Fruit fly (Drosophila melanogaster) whole organism, wandering third instar larva: Measurements from ENCODE around the gene CG3040.

ENCODE experiments used
- Abd-B ChIP-seq: fragments of >200 bp; optimal IDR thresholded peaks from 2 replicates; lab custom pipeline; 2017; ENCODE audit warnings: missing biosample characterization, missing genetic modification characterization
- CG32264 ChIP-seq: fragments of 200-800 bp; sonication (Bioruptor generic); optimal IDR thresholded peaks from 2 replicates; lab custom pipeline; 2016; ENCODE audit warnings: missing biosample characterization, missing genetic modification characterization
- CG9705 ChIP-seq: fragments of 200-800 bp; sonication (Bioruptor generic); optimal IDR thresholded peaks from 2 replicates; lab custom pipeline; 2018; ENCODE audit warnings: missing biosample characterization, mild to moderate bottlenecking, missing genetic modification characterization
- CrebA ChIP-seq: fragments of 200-800 bp; sonication (Bioruptor generic); optimal IDR thresholded peaks from 2 replicates; lab custom pipeline; 2016; ENCODE audit warnings: missing biosample characterization, mild to moderate bottlenecking, missing genetic modification characterization, borderline replicate concordance
- Dfd ChIP-seq: fragments of >200 bp; optimal IDR thresholded peaks from 2 replicates; lab custom pipeline; 2017; ENCODE audit warnings: missing biosample characterization, missing genetic modification characterization
- Dif ChIP-seq: fragments of 200-275, 200-300 bp; sonication (Bioruptor generic); optimal IDR thresholded peaks from 2 replicates; lab custom pipeline; 2018; ENCODE audit warnings: missing biosample characterization, missing genetic modification characterization; ENCODE audit not compliant: partially characterized antibody
- Hnf4 ChIP-seq: fragments of 200-800 bp; sonication (Bioruptor generic); optimal IDR thresholded peaks from 2 replicates; lab custom pipeline; 2016; ENCODE audit warnings: missing biosample characterization, mild to moderate bottlenecking, missing genetic modification characterization
- Hr83 ChIP-seq: fragments of 200-300 bp; sonication (Bioruptor generic); optimal IDR thresholded peaks from 2 replicates; lab custom pipeline; 2016; ENCODE audit warnings: missing biosample characterization, mild to moderate bottlenecking, missing genetic modification characterization, moderate library complexity; ENCODE audit not compliant: poor library complexity, severe bottlenecking
- Jra ChIP-seq: sonication (Bioruptor generic); optimal IDR thresholded peaks from 2 replicates; lab custom pipeline; 2016; ENCODE audit warnings: missing biosample characterization, missing genetic modification characterization
- Mio ChIP-seq: sonication (Bioruptor generic); optimal IDR thresholded peaks from 2 replicates; lab custom pipeline; 2016; ENCODE audit warnings: missing biosample characterization, missing genetic modification characterization
- N ChIP-seq: fragments of >200 bp; optimal IDR thresholded peaks from 2 replicates; lab custom pipeline; 2018; ENCODE audit warnings: missing biosample characterization, missing external identifiers, missing genetic modification characterization
- OdsH ChIP-seq: fragments of 200-800 bp; sonication (Bioruptor generic); optimal IDR thresholded peaks from 2 replicates; lab custom pipeline; 2016; ENCODE audit warnings: missing biosample characterization, mild to moderate bottlenecking, missing genetic modification characterization
- Rel ChIP-seq, 2 experiments: fragments of 200-800 bp; sonication (Bioruptor generic) in 1 of 2; optimal IDR thresholded peaks; 2 replicates in 1 of 2; 3 replicates in 1 of 2; lab custom pipeline; 2016 to 2019; ENCODE audit warnings: mild to moderate bottlenecking in 2 of 2, missing biosample characterization in 2 of 2, missing genetic modification characterization in 2 of 2, moderate library complexity in 1 of 2
- Sp1 ChIP-seq: fragments of 200-800 bp; sonication (Bioruptor generic); optimal IDR thresholded peaks from 3 replicates; lab custom pipeline; 2019; ENCODE audit warnings: missing biosample characterization, mild to moderate bottlenecking, missing genetic modification characterization, moderate library complexity
- Vsx2 ChIP-seq: fragments of 200-300, 225-300 bp; sonication (Bioruptor generic); optimal IDR thresholded peaks from 2 replicates; lab custom pipeline; 2018; ENCODE audit warnings: missing biosample characterization, missing genetic modification characterization; ENCODE audit not compliant: partially characterized antibody
- br ChIP-seq: fragments of 200-800 bp; sonication (Bioruptor generic); optimal IDR thresholded peaks from 2 replicates; lab custom pipeline; 2016; ENCODE audit warnings: missing biosample characterization, missing genetic modification characterization
- brk ChIP-seq: fragments of 200-800 bp; sonication (Bioruptor generic); optimal IDR thresholded peaks from 2 replicates; lab custom pipeline; 2016; ENCODE audit warnings: missing biosample characterization, mild to moderate bottlenecking, missing genetic modification characterization
- dl ChIP-seq, 2 experiments: fragments of 175-275, 200-275 bp in 1 of 2; fragments of 200-275 bp in 1 of 2; sonication (Bioruptor generic); optimal IDR thresholded peaks; lab custom pipeline; 2018; ENCODE audit warnings: mild to moderate bottlenecking in 2 of 2, missing biosample characterization in 2 of 2, missing genetic modification characterization in 2 of 2, moderate library complexity in 2 of 2; ENCODE audit not compliant: partially characterized antibody in 2 of 2, insufficient read depth in 1 of 2
- dmrt93B ChIP-seq: fragments of 200-800 bp; sonication (Bioruptor generic); optimal IDR thresholded peaks from 2 replicates; lab custom pipeline; 2018; ENCODE audit warnings: missing biosample characterization, mild to moderate bottlenecking, missing genetic modification characterization
- dsf ChIP-seq: sonication (Bioruptor generic); optimal IDR thresholded peaks from 2 replicates; lab custom pipeline; 2016; ENCODE audit warnings: missing biosample characterization, missing genetic modification characterization, borderline replicate concordance
- ey ChIP-seq: fragments of 200-800 bp; sonication (Bioruptor generic); optimal IDR thresholded peaks from 2 replicates; lab custom pipeline; 2016; ENCODE audit warnings: missing biosample characterization, missing genetic modification characterization
- foxo ChIP-seq, 2 experiments: fragments of 200-800 bp; sonication (Bioruptor generic); optimal IDR thresholded peaks; 2 replicates in 1 of 2; 3 replicates in 1 of 2; lab custom pipeline; 2016 to 2017; ENCODE audit warnings: missing biosample characterization in 2 of 2, missing genetic modification characterization in 2 of 2
- fru ChIP-seq: fragments of 200-800 bp; sonication (Bioruptor generic); optimal IDR thresholded peaks from 3 replicates; lab custom pipeline; 2016; ENCODE audit warnings: missing biosample characterization, mild to moderate bottlenecking, missing genetic modification characterization
- h ChIP-seq: fragments of 200-800 bp; sonication (Bioruptor generic); optimal IDR thresholded peaks from 3 replicates; lab custom pipeline; 2016; ENCODE audit warnings: missing biosample characterization, mild to moderate bottlenecking, missing genetic modification characterization
- jim ChIP-seq: fragments of 175-275, 200-325 bp; sonication (Bioruptor generic); optimal IDR thresholded peaks from 2 replicates; lab custom pipeline; 2016; ENCODE audit warnings: missing biosample characterization, mild to moderate bottlenecking, missing genetic modification characterization
- lola ChIP-seq: fragments of >200 bp; optimal IDR thresholded peaks from 2 replicates; lab custom pipeline; 2017; ENCODE audit warnings: missing biosample characterization, missing genetic modification characterization
- pan ChIP-seq: fragments of >200 bp; optimal IDR thresholded peaks from 2 replicates; lab custom pipeline; 2017
- psq ChIP-seq: fragments of 200-800 bp; sonication (Bioruptor generic); optimal IDR thresholded peaks from 3 replicates; lab custom pipeline; 2017; ENCODE audit warnings: missing biosample characterization, mild to moderate bottlenecking, missing genetic modification characterization, moderate library complexity
- rgr ChIP-seq: fragments of 200-800 bp; sonication (Bioruptor generic); optimal IDR thresholded peaks from 3 replicates; lab custom pipeline; 2016; ENCODE audit warnings: missing biosample characterization, mild to moderate bottlenecking, missing genetic modification characterization
- sage ChIP-seq: fragments of 200-800 bp; sonication (Bioruptor generic); optimal IDR thresholded peaks from 2 replicates; lab custom pipeline; 2016; ENCODE audit warnings: missing biosample characterization, mild to moderate bottlenecking, missing genetic modification characterization
- sv ChIP-seq: fragments of 200-800 bp; sonication (Bioruptor generic); optimal IDR thresholded peaks from 3 replicates; lab custom pipeline; 2016; ENCODE audit warnings: missing biosample characterization, missing genetic modification characterization
- tai ChIP-seq: sonication (Bioruptor generic); optimal IDR thresholded peaks from 2 replicates; lab custom pipeline; 2016; ENCODE audit warnings: missing biosample characterization, missing genetic modification characterization
- usp ChIP-seq: fragments of >200 bp; optimal IDR thresholded peaks from 2 replicates; lab custom pipeline; 2017; ENCODE audit warnings: missing biosample characterization, missing genetic modification characterization
- woc ChIP-seq: sonication (Bioruptor generic); optimal IDR thresholded peaks from 2 replicates; lab custom pipeline; 2016; ENCODE audit warnings: missing biosample characterization, mild to moderate bottlenecking, missing genetic modification characterization

CG3040 gene

dm6 chrX:7000444-7001134 is 27.4 kb upstream of the CG3040 start:
- TF ChIP-seq CG9705 (GFP tag; lab: Kevin White, UChicago) (no peak), CG32264 (GFP tag; lab: Kevin White, UChicago) (no peak), N (GFP tag; lab: Kevin White, UChicago) (no peak), psq (GFP tag; lab: Kevin White, UChicago) (peak; percentile 55), br (GFP tag; lab: Kevin White, UChicago) (no peak), Sp1 (peak; percentile 29), Hr83 (GFP tag; lab: Kevin White, UChicago) (no peak), sage (GFP tag; lab: Kevin White, UChicago) (no peak), foxo (GFP tag; optimal IDR thresholded peaks at IDR 0.05; lab: Kevin White, UChicago) (no peak), dmrt93B (GFP tag; lab: Kevin White, UChicago) (no peak), tai (GFP tag; lab: Kevin White, UChicago) (peak; percentile 25), dsf (no peak), Mio (GFP tag; lab: Kevin White, UChicago) (no peak), sv (GFP tag; lab: Kevin White, UChicago) (no peak), woc (peak; percentile 86), Vsx2 (GFP tag; lab: Kevin White, UChicago) (peak; percentile 63), ey (GFP tag; lab: Kevin White, UChicago) (no peak), brk (no peak), usp (GFP tag; lab: Kevin White, UChicago) (no peak), Jra (GFP tag; lab: Kevin White, UChicago) (no peak), dl (GFP tag; optimal IDR thresholded peaks at IDR 0.05; lab: Kevin White, UChicago; ENCODE audit: insufficient read depth in 1 of 2, partially characterized antibody in 2 of 2) (peak; percentile 19 to 20), OdsH (GFP tag; lab: Kevin White, UChicago) (no peak), Dif (GFP tag; lab: Kevin White, UChicago) (peak; percentile 51), fru (GFP tag; lab: Kevin White, UChicago) (peak; percentile 57), Abd-B (GFP tag; lab: Kevin White, UChicago) (no peak), lola (no peak)

DNA sequence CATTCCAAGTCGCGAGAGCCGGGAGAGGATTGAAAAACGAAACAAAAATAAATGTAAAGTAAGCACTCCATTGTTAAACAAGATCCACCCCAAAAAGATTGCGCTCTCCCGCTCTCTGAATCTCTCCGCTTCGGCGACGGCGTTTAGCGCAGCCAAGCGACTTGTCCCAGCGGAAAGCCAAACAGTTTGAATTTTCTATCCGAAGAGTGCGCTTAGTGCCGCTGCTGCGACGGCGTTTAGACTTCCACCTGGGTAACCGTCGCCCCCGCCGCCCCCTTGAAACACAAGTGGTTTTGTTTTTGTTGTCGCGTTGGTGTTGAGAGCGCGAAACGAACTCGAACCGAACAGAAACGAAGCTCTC is 25.3 kb upstream of the CG3040 start, which contains the start of gene Inx2:
TSS of gene Inx2 (plus strand) at position 181 of the 361 bp plus-strand sequence.
- no peak for TF ChIP-seq dsf
- TF ChIP-seq fru (GFP tag; lab: Kevin White, UChicago), result peak; percentile 26
- TF ChIP-seq Vsx2 (GFP tag; lab: Kevin White, UChicago), result peak; percentile 83
- TF ChIP-seq br (GFP tag; lab: Kevin White, UChicago), result no peak
- TF ChIP-seq rgr (GFP tag; lab: Kevin White, UChicago), result peak; percentile 31
- peak; percentile 22 for TF ChIP-seq Sp1
- no peak for TF ChIP-seq woc
- peak; percentile 45 to 63 for TF ChIP-seq dl (GFP tag; optimal IDR thresholded peaks at IDR 0.05; lab: Kevin White, UChicago; ENCODE audit: insufficient read depth in 1 of 2, partially characterized antibody in 2 of 2)
- no peak for TF ChIP-seq sage (GFP tag; lab: Kevin White, UChicago)
- TF ChIP-seq Abd-B (GFP tag; lab: Kevin White, UChicago), result no peak
- TF ChIP-seq lola, result no peak
- TF ChIP-seq pan, result no peak
- TF ChIP-seq Hr83 (GFP tag; lab: Kevin White, UChicago), result peak; percentile 70
- peak; percentile 74 for TF ChIP-seq Rel (GFP tag; optimal IDR thresholded peaks at IDR 0.05; lab: Kevin White, UChicago)
- TF ChIP-seq Rel (tag; optimal IDR thresholded peaks at IDR 0.05; lab: Kevin White, UChicago), result peak; percentile 70
- peak; percentile 46 for TF ChIP-seq CrebA (GFP tag; lab: Kevin White, UChicago)
- peak; percentile 8 for TF ChIP-seq OdsH (GFP tag; lab: Kevin White, UChicago)
- no peak for TF ChIP-seq foxo (GFP tag; optimal IDR thresholded peaks at IDR 0.05; lab: Kevin White, UChicago)
- peak; percentile 62 for TF ChIP-seq jim
- TF ChIP-seq h (GFP tag; lab: Kevin White, UChicago), result peak; percentile 54
- TF ChIP-seq Dfd (GFP tag; lab: Kevin White, UChicago), result no peak
- peak; percentile 58 for TF ChIP-seq Jra (GFP tag; lab: Kevin White, UChicago)
- TF ChIP-seq Dif (GFP tag; lab: Kevin White, UChicago), result peak; percentile 70
- peak; percentile 78 for TF ChIP-seq Hnf4
